Worm (Caenorhabditis elegans) whole organism, early embryonic: ENCODE measurements around the gene ins-39.

ENCODE experiments used
- B0310.2 ChIP-seq: sonication (generic microtip); optimal IDR thresholded peaks from 2 replicates; lab custom pipeline; 2016; ENCODE audit warnings: mild to moderate bottlenecking, missing genetic modification characterization, missing compliant biosample characterization
- F13C5.2 ChIP-seq: sonication (generic microtip); optimal IDR thresholded peaks from 2 replicates; lab custom pipeline; 2017; ENCODE audit warnings: mild to moderate bottlenecking, missing genetic modification characterization, inconsistent platforms, missing compliant biosample characterization
- aly-1 ChIP-seq: sonication (generic microtip); optimal IDR thresholded peaks from 2 replicates; lab custom pipeline; 2016; ENCODE audit warnings: missing genetic modification characterization, missing compliant biosample characterization
- ama-1 ChIP-seq: fragments of 150-350 bp; optimal IDR thresholded peaks from 2 replicates; lab custom pipeline; 2014
- ceh-13 ChIP-seq: fragments of 200-800 bp; sonication (Bioruptor generic); optimal IDR thresholded peaks from 2 replicates; lab custom pipeline; 2018; ENCODE audit warnings: mild to moderate bottlenecking, missing genetic modification characterization, missing compliant biosample characterization
- ceh-36 ChIP-seq: sonication (generic microtip); optimal IDR thresholded peaks from 2 replicates; lab custom pipeline; 2016; ENCODE audit warnings: missing genetic modification characterization, inconsistent platforms, missing compliant biosample characterization
- ets-7 ChIP-seq: sonication (generic microtip); optimal IDR thresholded peaks from 2 replicates; lab custom pipeline; 2016; ENCODE audit warnings: missing genotype, missing genetic modification characterization, missing compliant biosample characterization
- flt-1 ChIP-seq: fragments of 200-800 bp; sonication (Bioruptor generic); IDR thresholded peaks from 2 replicates; pipeline ENCODE4 v1.3.6; 2022; ENCODE audit warnings: missing genetic modification characterization, missing compliant biosample characterization
- hmbx-1 ChIP-seq: sonication (generic microtip); optimal IDR thresholded peaks from 2 replicates; lab custom pipeline; 2016; ENCODE audit warnings: mild to moderate bottlenecking, missing genetic modification characterization, missing compliant biosample characterization
- hmg-4 ChIP-seq: fragments of 200-800 bp; sonication (Bioruptor generic); optimal IDR thresholded peaks from 2 replicates; lab custom pipeline; 2018; ENCODE audit warnings: mild to moderate bottlenecking, missing genetic modification characterization, missing compliant biosample characterization
- hnd-1 ChIP-seq: sonication (generic microtip); optimal IDR thresholded peaks from 2 replicates; lab custom pipeline; 2016; ENCODE audit warnings: missing genetic modification characterization, missing compliant biosample characterization
- pes-1 ChIP-seq: fragments of 200-800 bp; sonication (Bioruptor generic); IDR thresholded peaks from 2 replicates; pipeline ENCODE4 v1.3.6; 2022; ENCODE audit warnings: missing genetic modification reagents, missing genetic modification characterization, missing compliant biosample characterization
- scrt-1 ChIP-seq: fragments of 200-800 bp; sonication (Bioruptor generic); IDR thresholded peaks from 2 replicates; pipeline ENCODE4 v1.3.6; 2022; ENCODE audit warnings: missing genetic modification characterization, missing compliant biosample characterization
- sea-1 ChIP-seq: fragments of 200-800 bp; sonication (Bioruptor generic); conservative IDR thresholded peaks from 2 replicates; pipeline ENCODE4 v1.3.6; 2022; ENCODE audit warnings: missing genetic modification characterization, missing compliant biosample characterization
- tbx-11 ChIP-seq: fragments of 200-800 bp; sonication (Bioruptor generic); IDR thresholded peaks from 2 replicates; pipeline ENCODE4 v1.3.6; 2022; ENCODE audit warnings: missing genetic modification characterization, missing compliant biosample characterization
- tbx-37 ChIP-seq: fragments of 200-800 bp; sonication (Bioruptor generic); conservative IDR thresholded peaks from 2 replicates; pipeline ENCODE4 v1.3.6; 2022; ENCODE audit warnings: missing genetic modification reagents, missing genetic modification characterization, missing compliant biosample characterization
- tra-4 ChIP-seq: sonication (generic microtip); optimal IDR thresholded peaks from 2 replicates; lab custom pipeline; 2017; ENCODE audit warnings: missing genetic modification characterization, missing compliant biosample characterization

Gene ins-39

ce11 chrX:1344321-1344720 lies at the start of gene ins-39:
Gene ins-39 (minus strand): TSS chrX:1344421.
- no peak for TF ChIP-seq flt-1 (GFP tag; lab: Robert Waterston, UW)
- no peak for TF ChIP-seq B0310.2
- TF ChIP-seq tra-4 (tag; lab: Kevin White, UChicago) = no peak
- no peak for TF ChIP-seq pes-1 (GFP tag; lab: Robert Waterston, UW)
- no peak for TF ChIP-seq ama-1
- no peak for TF ChIP-seq aly-1 (tag; lab: Kevin White, UChicago)
- no peak for TF ChIP-seq hnd-1
- TF ChIP-seq ets-7 = no peak
- no peak for TF ChIP-seq tbx-37 (GFP tag; lab: Robert Waterston, UW)
- TF ChIP-seq F13C5.2 = no peak
- no peak for TF ChIP-seq ceh-36 (tag; lab: Kevin White, UChicago)

ce11 chrX:1393891-1394290 lies 49.7 kb upstream of the ins-39 start, which contains the start of gene F56C3.9:
Gene F56C3.9 (minus strand): TSS chrX:1393991.
- TF ChIP-seq B0310.2 (no peak), ama-1 (no peak), pes-1 (GFP tag; lab: Robert Waterston, UW) (no peak)

- no peak for TF ChIP-seq pes-1 (GFP tag; lab: Robert Waterston, UW)
- no peak for TF ChIP-seq ama-1
- no peak for TF ChIP-seq ceh-36 (tag; lab: Kevin White, UChicago)
- no peak for TF ChIP-seq hnd-1
- no peak for TF ChIP-seq hmg-4 (GFP tag; lab: Kevin White, UChicago)
- no peak for TF ChIP-seq tra-4 (tag; lab: Kevin White, UChicago)
- no peak for TF ChIP-seq flt-1 (GFP tag; lab: Robert Waterston, UW)
- no peak for TF ChIP-seq ceh-13 (GFP tag; lab: Kevin White, UChicago)
- no peak for TF ChIP-seq tbx-37 (GFP tag; lab: Robert Waterston, UW)
- TF ChIP-seq hmbx-1 (tag; lab: Kevin White, UChicago) = no peak
- TF ChIP-seq F13C5.2 = no peak
- no peak for TF ChIP-seq B0310.2
- no peak for TF ChIP-seq ets-7
- no peak for TF ChIP-seq scrt-1 (GFP tag; lab: Robert Waterston, UW)
- no peak for TF ChIP-seq tbx-11 (GFP tag; lab: Robert Waterston, UW)
- no peak for TF ChIP-seq aly-1 (tag; lab: Kevin White, UChicago)
- TF ChIP-seq sea-1 (GFP tag; lab: Robert Waterston, UW) = no peak
Observed at ce11 chrX:1389382-1389983, 45.3 kb upstream of the ins-39 start.

ce11 chrX:1386893-1387367 lies 42.7 kb upstream of the ins-39 start, which contains the start of gene F56C3.1:
Gene F56C3.1 (plus strand): TSS chrX:1387317.
- TF ChIP-seq ceh-36 (tag; lab: Kevin White, UChicago) (no peak), scrt-1 (GFP tag; lab: Robert Waterston, UW) (no peak), hmbx-1 (tag; lab: Kevin White, UChicago) (no peak), ama-1 (no peak), tbx-37 (GFP tag; lab: Robert Waterston, UW) (no peak), tra-4 (tag; lab: Kevin White, UChicago) (no peak), F13C5.2 (no peak), hnd-1 (no peak), pes-1 (GFP tag; lab: Robert Waterston, UW) (no peak), sea-1 (GFP tag; lab: Robert Waterston, UW) (no peak; the same call in 1 of the 2 replicates), ceh-13 (GFP tag; lab: Kevin White, UChicago) (no peak), ets-7 (no peak), hmg-4 (GFP tag; lab: Kevin White, UChicago) (no peak), B0310.2 (no peak), aly-1 (tag; lab: Kevin White, UChicago) (no peak), tbx-11 (GFP tag; lab: Robert Waterston, UW) (no peak), flt-1 (GFP tag; lab: Robert Waterston, UW) (no peak)

ce11 chrX:1384538-1384937 lies 40.3 kb upstream of the ins-39 start, which contains the start of gene F56C3.8:
Gene F56C3.8 (minus strand): TSS chrX:1384638.
- no peak for TF ChIP-seq ama-1
- no peak for TF ChIP-seq ceh-36 (tag; lab: Kevin White, UChicago)

- no peak for TF ChIP-seq flt-1 (GFP tag; lab: Robert Waterston, UW)
- no peak for TF ChIP-seq sea-1 (GFP tag; lab: Robert Waterston, UW)
Observed at ce11 chrX:1383546-1383945, 39.3 kb upstream of the ins-39 start.

ce11 chrX:1381565-1381964 lies 37.3 kb upstream of the ins-39 start, which contains the start of gene F56C3.10:
Gene F56C3.10 (minus strand): TSS chrX:1381665.
- TF ChIP-seq aly-1 (tag; lab: Kevin White, UChicago) (no peak), B0310.2 (no peak), scrt-1 (GFP tag; lab: Robert Waterston, UW) (no peak)

- TF ChIP-seq scrt-1 (GFP tag; lab: Robert Waterston, UW) (peak; percentile 94), F13C5.2 (peak; percentile 84), sea-1 (GFP tag; lab: Robert Waterston, UW) (peak; percentile 89), ceh-13 (GFP tag; lab: Kevin White, UChicago) (peak; percentile 75), flt-1 (GFP tag; lab: Robert Waterston, UW) (peak; percentile 90), tbx-11 (GFP tag; lab: Robert Waterston, UW) (peak; percentile 93), aly-1 (tag; lab: Kevin White, UChicago) (peak; percentile 91), B0310.2 (peak; percentile 60), tbx-37 (GFP tag; lab: Robert Waterston, UW) (peak; percentile 81), hmg-4 (GFP tag; lab: Kevin White, UChicago) (peak; percentile 90), hmbx-1 (tag; lab: Kevin White, UChicago) (peak; percentile 31), ama-1 (no peak), pes-1 (GFP tag; lab: Robert Waterston, UW) (peak; percentile 90), ets-7 (peak; percentile 71), ceh-36 (tag; lab: Kevin White, UChicago) (peak; percentile 75), tra-4 (tag; lab: Kevin White, UChicago) (peak; percentile 59), hnd-1 (peak; percentile 73)
Observed at ce11 chrX:1379391-1379790, 35.2 kb upstream of the ins-39 start.
